Worm (Caenorhabditis elegans): Measurements from ENCODE around the gene Y43C5A.2.

Gene Y43C5A.2

DNA sequence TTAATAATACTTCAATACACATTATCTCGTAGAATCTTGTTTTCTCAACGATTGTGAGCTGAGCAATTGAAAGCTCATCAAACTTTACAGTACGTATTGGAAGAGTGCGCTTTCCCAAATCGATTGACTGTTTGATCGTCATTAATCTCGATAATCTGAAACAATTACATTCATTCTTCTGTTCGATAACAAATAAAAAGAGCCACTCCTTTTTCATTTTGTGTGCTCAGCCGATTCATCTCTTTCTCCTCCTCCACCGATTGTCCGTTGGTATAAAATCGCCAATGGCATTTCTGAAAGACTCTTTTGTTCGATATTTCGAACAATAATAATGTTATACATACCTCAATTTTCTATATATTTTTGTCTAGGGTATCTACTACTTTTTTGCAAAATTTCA, 46.0 kb upstream of the Y43C5A.2 start, which contains the start of gene nas-12:
nas-12 (plus strand) TSS at position 301 of the 400 bp plus-strand sequence.
- no peak for TF ChIP-seq odd-2 (tag; optimal IDR thresholded peaks at IDR 0.05)
- no peak for TF ChIP-seq Y22D7AL.16 (tag; optimal IDR thresholded peaks at IDR 0.05)

DNA sequence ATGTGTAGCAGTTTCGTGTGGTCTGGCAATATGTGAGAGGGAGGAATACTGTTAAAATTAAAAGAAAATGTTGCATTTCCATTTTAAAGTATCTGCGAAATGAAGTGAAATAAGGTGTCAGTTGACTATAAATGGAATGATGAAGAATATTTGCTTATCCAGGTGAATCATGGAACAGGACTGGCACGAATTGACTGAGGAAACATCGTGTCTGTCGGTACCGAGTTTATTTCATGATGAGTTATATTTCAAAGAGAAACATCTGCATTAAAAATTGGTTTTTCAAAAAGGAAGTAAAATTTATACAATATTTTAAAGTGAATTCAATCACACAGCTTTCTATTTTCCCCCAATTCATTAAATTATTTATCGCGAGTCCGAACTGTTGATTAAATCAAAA, 42.1 kb upstream of the Y43C5A.2 start, which contains the start of gene F01G10.6:
F01G10.6 (minus strand) TSS at position 101 of the 400 bp plus-strand sequence.
- no peak for TF ChIP-seq ceh-2 (tag; optimal IDR thresholded peaks at IDR 0.05)
- TF ChIP-seq nhr-11 (tag; optimal IDR thresholded peaks at IDR 0.05): no peak
- TF ChIP-seq ets-4 (tag; optimal IDR thresholded peaks at IDR 0.05): no peak
- no peak for TF ChIP-seq ahr-1 (tag; optimal IDR thresholded peaks at IDR 0.05)
- no peak for TF ChIP-seq lin-11 (tag; optimal IDR thresholded peaks at IDR 0.05)
- no peak for TF ChIP-seq ceh-6 (GFP tag; optimal IDR thresholded peaks at IDR 0.05)
- no peak for TF ChIP-seq ceh-48 (tag; optimal IDR thresholded peaks at IDR 0.05)
- no peak for TF ChIP-seq fkh-6 (tag; optimal IDR thresholded peaks at IDR 0.05)
- TF ChIP-seq ceh-19 (GFP tag; optimal IDR thresholded peaks at IDR 0.05): no peak
- TF ChIP-seq ceh-9 (tag; optimal IDR thresholded peaks at IDR 0.05): no peak
- no peak for TF ChIP-seq syd-9 (tag; optimal IDR thresholded peaks at IDR 0.05)
- no peak for TF ChIP-seq ttx-3 (tag; optimal IDR thresholded peaks at IDR 0.05)

DNA sequence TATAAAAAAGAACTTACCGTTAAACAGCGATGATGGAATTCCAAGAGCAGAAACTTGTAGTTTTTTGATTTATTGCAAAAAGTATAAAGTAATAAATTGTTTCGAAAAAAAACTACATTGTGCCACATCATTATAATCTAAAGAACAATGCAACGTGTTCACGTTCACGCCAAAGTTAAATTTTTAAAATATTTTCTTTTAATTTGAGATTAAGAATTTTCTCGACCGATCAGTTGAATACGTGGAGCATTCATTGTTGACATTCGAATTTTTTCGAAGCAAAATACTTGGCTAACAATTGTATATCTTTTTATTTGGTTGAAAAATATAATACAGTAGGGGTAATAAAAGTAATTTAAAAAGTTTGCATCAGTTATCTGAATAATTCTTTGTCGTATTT, 38.7 kb upstream of the Y43C5A.2 start, which contains the start of gene F01G10.5:
F01G10.5 (minus strand) TSS at position 101 of the 400 bp plus-strand sequence.
- TF ChIP-seq nfya-1 (tag; optimal IDR thresholded peaks at IDR 0.05): no peak
- no peak for TF ChIP-seq ets-4 (tag; optimal IDR thresholded peaks at IDR 0.05)
- TF ChIP-seq pha-4 (tag; optimal IDR thresholded peaks at IDR 0.05): no peak
- TF ChIP-seq pat-9 (tag; optimal IDR thresholded peaks at IDR 0.05): no peak
- TF ChIP-seq pax-1 (tag; optimal IDR thresholded peaks at IDR 0.05): no peak
- no peak for TF ChIP-seq fax-1 (tag; optimal IDR thresholded peaks at IDR 0.05)
- TF ChIP-seq ceh-30 (tag; optimal IDR thresholded peaks at IDR 0.05): no peak

DNA sequence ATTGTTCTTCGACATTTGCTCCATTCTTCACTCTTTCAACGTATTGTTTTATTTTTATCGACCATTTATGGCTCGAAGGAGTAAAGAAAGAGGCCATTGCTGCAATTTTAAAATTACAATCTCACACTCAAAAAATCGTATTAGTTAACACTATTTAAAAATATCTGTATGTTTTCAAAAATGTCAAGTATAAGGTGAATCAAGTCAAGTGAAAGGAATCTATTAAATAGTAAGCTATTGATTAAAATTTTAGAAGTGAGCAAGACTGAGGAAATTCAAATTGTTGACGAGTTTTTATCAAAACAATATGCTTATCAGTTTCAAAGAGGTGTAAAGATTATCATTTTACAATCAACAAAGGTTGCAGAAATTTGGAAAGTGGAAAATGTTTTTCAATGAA, 37.2 kb upstream of the Y43C5A.2 start, which contains the start of gene F01G10.4:
F01G10.4 (minus strand) TSS at position 101 of the 400 bp plus-strand sequence.
- TF ChIP-seq ref-2 (tag; optimal IDR thresholded peaks at IDR 0.05) (no peak), pax-1 (tag; optimal IDR thresholded peaks at IDR 0.05) (no peak), sox-4 (tag; optimal IDR thresholded peaks at IDR 0.05) (no peak), pha-4 (tag; optimal IDR thresholded peaks at IDR 0.05) (no peak), eyg-1 (tag; optimal IDR thresholded peaks at IDR 0.05) (no peak), sox-2 (GFP tag; IDR thresholded peaks at IDR 0.05) (no peak), unc-55 (GFP tag; optimal IDR thresholded peaks at IDR 0.05) (no peak), ceh-24 (tag; optimal IDR thresholded peaks at IDR 0.05) (no peak), fkh-6 (tag; optimal IDR thresholded peaks at IDR 0.05) (no peak), T23F11.4 (GFP tag; optimal IDR thresholded peaks at IDR 0.05) (no peak), gmeb-2 (tag; optimal IDR thresholded peaks at IDR 0.05) (no peak), dve-1 (tag; optimal IDR thresholded peaks at IDR 0.05) (no peak), ets-4 (tag; optimal IDR thresholded peaks at IDR 0.05) (no peak)

DNA sequence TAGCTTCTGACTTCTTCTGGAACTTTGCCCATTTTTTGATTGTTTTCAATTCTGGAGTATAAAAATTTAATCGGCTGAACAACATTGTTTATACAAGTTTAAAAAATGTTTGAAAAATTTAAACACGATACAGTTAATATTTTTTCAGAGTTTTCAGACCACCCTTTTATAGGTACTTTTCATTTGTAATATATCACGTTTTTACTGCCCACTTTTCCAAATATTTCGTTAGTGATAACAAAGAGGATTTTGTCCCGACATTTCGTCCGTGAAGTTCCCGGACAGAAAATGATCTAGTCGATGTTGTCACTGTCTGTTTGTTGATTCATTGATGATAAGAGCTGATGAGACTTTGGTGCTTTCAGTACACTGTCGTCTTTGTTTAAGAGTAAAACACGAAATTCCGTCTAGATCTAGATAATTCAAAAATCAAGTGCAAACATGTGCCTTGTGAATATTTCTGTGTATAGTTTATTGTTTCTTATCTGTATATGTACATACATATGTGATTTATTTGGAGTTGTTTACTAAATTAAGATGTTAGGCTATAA, 34.3 kb upstream of the Y43C5A.2 start, which contains the start of gene ech-9:
ech-9 (minus strand) TSS at position 51 of the 551 bp plus-strand sequence.
- no peak for TF ChIP-seq ceh-6 (GFP tag; optimal IDR thresholded peaks at IDR 0.05)
- no peak for TF ChIP-seq pha-2 (tag; optimal IDR thresholded peaks at IDR 0.05)
- TF ChIP-seq pha-4 (tag; optimal IDR thresholded peaks at IDR 0.05): no peak
- no peak for TF ChIP-seq ceh-24 (tag; optimal IDR thresholded peaks at IDR 0.05)
- no peak for TF ChIP-seq fkh-6 (tag; optimal IDR thresholded peaks at IDR 0.05)
- TF ChIP-seq hlh-30 (tag; optimal IDR thresholded peaks at IDR 0.05; ENCODE audit: insufficient read depth): no peak
- TF ChIP-seq unc-3 (GFP tag; conservative IDR thresholded peaks at IDR 0.05): no peak
- no peak for TF ChIP-seq unc-3 (tag; optimal IDR thresholded peaks at IDR 0.05)
- TF ChIP-seq ceh-30 (tag; optimal IDR thresholded peaks at IDR 0.05): no peak
- TF ChIP-seq fax-1 (tag; optimal IDR thresholded peaks at IDR 0.05): no peak
- no peak for TF ChIP-seq pax-1 (tag; optimal IDR thresholded peaks at IDR 0.05)
- TF ChIP-seq C08G9.2 (tag; optimal IDR thresholded peaks at IDR 0.05): no peak
- TF ChIP-seq ref-2 (tag; optimal IDR thresholded peaks at IDR 0.05): no peak
- TF ChIP-seq pag-3 (tag; optimal IDR thresholded peaks at IDR 0.05; ENCODE audit: borderline replicate concordance): no peak
- TF ChIP-seq gmeb-2 (tag; optimal IDR thresholded peaks at IDR 0.05): no peak
- no peak for TF ChIP-seq ceh-18 (tag; optimal IDR thresholded peaks at IDR 0.05)
- no peak for TF ChIP-seq ceh-34 (tag; optimal IDR thresholded peaks at IDR 0.05)
- no peak for TF ChIP-seq hlh-8 (tag; optimal IDR thresholded peaks at IDR 0.05)
- TF ChIP-seq ceh-22 (tag; optimal IDR thresholded peaks at IDR 0.05): no peak
- TF ChIP-seq elt-4 (tag; optimal IDR thresholded peaks at IDR 0.05): no peak
- no peak for TF ChIP-seq zip-5 (tag; optimal IDR thresholded peaks at IDR 0.05)
